Worm (Caenorhabditis elegans): ENCODE measurements around the gene C18A11.4.

ce11 chrX:7997968-7998367 is 47.4 kb upstream of the C18A11.4 start, which contains the start of gene sdpn-1:
- no peak for TF ChIP-seq ama-1 (optimal IDR thresholded peaks at IDR 0.05)
- no peak for TF ChIP-seq tra-4 (tag; optimal IDR thresholded peaks at IDR 0.05)
- no peak for TF ChIP-seq ceh-13 (GFP tag; optimal IDR thresholded peaks at IDR 0.05)
- no peak for TF ChIP-seq scrt-1 (GFP tag; IDR thresholded peaks at IDR 0.05)
- TF ChIP-seq sea-1 (GFP tag; conservative IDR thresholded peaks at IDR 0.05): no peak
- no peak for TF ChIP-seq tbx-11 (GFP tag; IDR thresholded peaks at IDR 0.05)
- no peak for TF ChIP-seq ets-7 (tag; optimal IDR thresholded peaks at IDR 0.05)
- no peak for TF ChIP-seq ceh-36 (tag; optimal IDR thresholded peaks at IDR 0.05)
- no peak for TF ChIP-seq flt-1 (GFP tag; IDR thresholded peaks at IDR 0.05)
- no peak for TF ChIP-seq tbx-37 (GFP tag; conservative IDR thresholded peaks at IDR 0.05)
- no peak for TF ChIP-seq hmbx-1 (tag; optimal IDR thresholded peaks at IDR 0.05)
- no peak for TF ChIP-seq pes-1 (GFP tag; IDR thresholded peaks at IDR 0.05)
- no peak for TF ChIP-seq aly-1 (tag; optimal IDR thresholded peaks at IDR 0.05)
